Worm (Caenorhabditis elegans) whole organism, late embryonic: Measurements from ENCODE around the gene drr-2.

Experiments
- C08G9.2 ChIP-seq: sonication (generic microtip); optimal IDR thresholded peaks from 2 replicates; lab custom pipeline; 2016; ENCODE audit warnings: mild to moderate bottlenecking, missing genetic modification characterization, moderate library complexity, missing compliant biosample characterization
- C38D4.7 ChIP-seq: fragments of 200-800 bp; sonication (Bioruptor generic); optimal IDR thresholded peaks from 2 replicates; lab custom pipeline; 2018; ENCODE audit warnings: mild to moderate bottlenecking, missing genetic modification characterization, moderate library complexity, missing compliant biosample characterization
- F13H6.1 ChIP-seq: sonication (generic microtip); optimal IDR thresholded peaks from 2 replicates; lab custom pipeline; 2016; ENCODE audit warnings: missing genetic modification characterization, missing compliant biosample characterization
- K02D7.2 ChIP-seq: sonication (generic microtip); optimal IDR thresholded peaks from 2 replicates; lab custom pipeline; 2017; ENCODE audit warnings: mild to moderate bottlenecking, missing genetic modification characterization, missing compliant biosample characterization
- T23F11.4 ChIP-seq: fragments of 200-800 bp; sonication (Bioruptor generic); optimal IDR thresholded peaks from 2 replicates; lab custom pipeline; 2018; ENCODE audit warnings: mild to moderate bottlenecking, missing genetic modification characterization, missing compliant biosample characterization
- Y22D7AL.16 ChIP-seq: sonication (generic microtip); optimal IDR thresholded peaks from 2 replicates; lab custom pipeline; 2016; ENCODE audit warnings: missing genetic modification characterization, missing compliant biosample characterization
- ahr-1 ChIP-seq: sonication (generic microtip); optimal IDR thresholded peaks from 2 replicates; lab custom pipeline; 2016; ENCODE audit warnings: missing genetic modification characterization, missing compliant biosample characterization
- ama-1 ChIP-seq: fragments of 150-350 bp; optimal IDR thresholded peaks from 2 replicates; lab custom pipeline; 2014
- ceh-14 ChIP-seq: sonication (generic microtip); optimal IDR thresholded peaks from 2 replicates; lab custom pipeline; 2016; ENCODE audit warnings: missing genotype, missing genetic modification characterization, missing compliant biosample characterization
- ceh-18 ChIP-seq: sonication (generic microtip); optimal IDR thresholded peaks from 2 replicates; lab custom pipeline; 2016; ENCODE audit warnings: missing genetic modification characterization, missing compliant biosample characterization
- ceh-19 ChIP-seq: fragments of 200-800 bp; sonication (Bioruptor generic); optimal IDR thresholded peaks from 2 replicates; lab custom pipeline; 2018; ENCODE audit warnings: mild to moderate bottlenecking, missing genetic modification characterization, missing compliant biosample characterization
- ceh-2 ChIP-seq: sonication (generic microtip); optimal IDR thresholded peaks from 2 replicates; lab custom pipeline; 2016; ENCODE audit warnings: missing genotype, missing genetic modification characterization, missing compliant biosample characterization
- ceh-22 ChIP-seq: sonication (generic microtip); optimal IDR thresholded peaks from 2 replicates; lab custom pipeline; 2017; ENCODE audit warnings: missing biosample characterization, missing genetic modification characterization
- ceh-30 ChIP-seq: fragments of 150-350 bp; optimal IDR thresholded peaks from 2 replicates; lab custom pipeline; 2014; ENCODE audit warnings: missing biosample characterization, missing genetic modification characterization
- ceh-31 ChIP-seq: sonication (generic microtip); optimal IDR thresholded peaks from 2 replicates; lab custom pipeline; 2016; ENCODE audit warnings: missing genetic modification characterization, missing compliant biosample characterization
- ceh-34 ChIP-seq: sonication (generic microtip); optimal IDR thresholded peaks from 2 replicates; lab custom pipeline; 2016; ENCODE audit warnings: mild to moderate bottlenecking, missing genetic modification characterization, missing compliant biosample characterization
- ceh-48 ChIP-seq: sonication (generic microtip); optimal IDR thresholded peaks from 2 replicates; lab custom pipeline; 2016; ENCODE audit warnings: missing genetic modification characterization, inconsistent platforms, missing compliant biosample characterization
- ceh-6 ChIP-seq: fragments of 200-800 bp; sonication (Bioruptor generic); optimal IDR thresholded peaks from 2 replicates; lab custom pipeline; 2018; ENCODE audit warnings: mild to moderate bottlenecking, missing genetic modification characterization, missing compliant biosample characterization
- ceh-9 ChIP-seq: sonication (generic microtip); optimal IDR thresholded peaks from 2 replicates; lab custom pipeline; 2016; ENCODE audit warnings: mild to moderate bottlenecking, missing genetic modification characterization, inconsistent platforms, missing compliant biosample characterization
- che-1 ChIP-seq: sonication (generic microtip); optimal IDR thresholded peaks from 2 replicates; lab custom pipeline; 2016; ENCODE audit warnings: mild to moderate bottlenecking, missing genetic modification characterization, missing compliant biosample characterization
- dmd-4 ChIP-seq: sonication (generic microtip); optimal IDR thresholded peaks from 2 replicates; lab custom pipeline; 2016; ENCODE audit warnings: borderline replicate concordance, missing genetic modification characterization, missing compliant biosample characterization
- dve-1 ChIP-seq: sonication (generic microtip); optimal IDR thresholded peaks from 2 replicates; lab custom pipeline; 2017; ENCODE audit warnings: antibody characterized with exemption, mild to moderate bottlenecking, missing genetic modification characterization, missing compliant biosample characterization
- elt-2 ChIP-seq: sonication (generic microtip); optimal IDR thresholded peaks from 2 replicates; lab custom pipeline; 2016; ENCODE audit warnings: missing genetic modification reagents, missing genetic modification characterization, missing compliant biosample characterization
- elt-4 ChIP-seq: sonication (generic microtip); optimal IDR thresholded peaks from 2 replicates; lab custom pipeline; 2016; ENCODE audit warnings: missing genetic modification characterization, missing compliant biosample characterization
- ets-4 ChIP-seq: sonication (generic microtip); optimal IDR thresholded peaks from 2 replicates; lab custom pipeline; 2016; ENCODE audit warnings: missing genetic modification characterization, missing compliant biosample characterization
- eyg-1 ChIP-seq: sonication (generic microtip); optimal IDR thresholded peaks from 2 replicates; lab custom pipeline; 2016; ENCODE audit warnings: missing genotype, missing genetic modification characterization, missing compliant biosample characterization
- fax-1 ChIP-seq: sonication (generic microtip); optimal IDR thresholded peaks from 2 replicates; lab custom pipeline; 2016; ENCODE audit warnings: missing genotype, missing genetic modification characterization, missing compliant biosample characterization
- fkh-6 ChIP-seq: sonication (generic microtip); optimal IDR thresholded peaks from 2 replicates; lab custom pipeline; 2016; ENCODE audit warnings: missing genetic modification characterization, missing compliant biosample characterization
- gmeb-2 ChIP-seq: sonication (generic microtip); optimal IDR thresholded peaks from 2 replicates; lab custom pipeline; 2016; ENCODE audit warnings: missing genetic modification characterization, inconsistent platforms, missing compliant biosample characterization
- hlh-13 ChIP-seq: fragments of 200-800 bp; sonication (Bioruptor generic); optimal IDR thresholded peaks from 2 replicates; lab custom pipeline; 2018; ENCODE audit warnings: mild to moderate bottlenecking, missing genetic modification characterization, missing compliant biosample characterization
- hlh-6 ChIP-seq: sonication (generic microtip); optimal IDR thresholded peaks from 2 replicates; lab custom pipeline; 2016; ENCODE audit warnings: missing genotype, missing genetic modification characterization, missing compliant biosample characterization
- lim-6 ChIP-seq: sonication (generic microtip); optimal IDR thresholded peaks from 2 replicates; lab custom pipeline; 2016; ENCODE audit warnings: missing genetic modification characterization, missing compliant biosample characterization
- lin-11 ChIP-seq: fragments of 200-800 bp; sonication (Bioruptor generic); optimal IDR thresholded peaks from 2 replicates; lab custom pipeline; 2018; ENCODE audit warnings: mild to moderate bottlenecking, missing genetic modification characterization, missing compliant biosample characterization
- madf-2 ChIP-seq: sonication (generic microtip); optimal IDR thresholded peaks from 2 replicates; lab custom pipeline; 2017; ENCODE audit warnings: missing genetic modification characterization, missing compliant biosample characterization
- mec-3 ChIP-seq: sonication (generic microtip); optimal IDR thresholded peaks from 2 replicates; lab custom pipeline; 2016; ENCODE audit warnings: borderline replicate concordance, missing genetic modification characterization, missing compliant biosample characterization
- nfya-1 ChIP-seq: sonication (generic microtip); optimal IDR thresholded peaks from 2 replicates; lab custom pipeline; 2017; ENCODE audit warnings: missing genetic modification characterization, mild to moderate bottlenecking, missing compliant biosample characterization, antibody characterized with exemption, moderate library complexity
- nhr-11 ChIP-seq: fragments of 150-350 bp; optimal IDR thresholded peaks from 2 replicates; lab custom pipeline; 2014; ENCODE audit warnings: missing biosample characterization, missing genetic modification characterization
- nhr-232 ChIP-seq: sonication (generic microtip); optimal IDR thresholded peaks from 2 replicates; lab custom pipeline; 2016; ENCODE audit warnings: missing genetic modification characterization, missing compliant biosample characterization
- npax-4 ChIP-seq: sonication (generic microtip); optimal IDR thresholded peaks from 2 replicates; lab custom pipeline; 2016; ENCODE audit warnings: missing genetic modification characterization, missing compliant biosample characterization
- pag-3 ChIP-seq: sonication (generic microtip); optimal IDR thresholded peaks from 2 replicates; lab custom pipeline; 2016; ENCODE audit warnings: missing compliant biosample characterization, missing genetic modification characterization, borderline replicate concordance
- pax-1 ChIP-seq: fragments of 150-350 bp; optimal IDR thresholded peaks from 2 replicates; lab custom pipeline; 2014; ENCODE audit warnings: missing biosample characterization, missing genetic modification characterization
- pha-2 ChIP-seq: sonication (generic microtip); optimal IDR thresholded peaks from 2 replicates; lab custom pipeline; 2017; ENCODE audit warnings: mild to moderate bottlenecking, missing genetic modification characterization, missing compliant biosample characterization
- pha-4 ChIP-seq: fragments of 150-350 bp; optimal IDR thresholded peaks from 2 replicates; lab custom pipeline; 2018; ENCODE audit warnings: missing biosample characterization, missing genetic modification reagents, missing genetic modification characterization
- pqm-1 ChIP-seq: sonication (generic microtip); optimal IDR thresholded peaks from 2 replicates; lab custom pipeline; 2016; ENCODE audit warnings: missing genetic modification characterization, missing compliant biosample characterization
- pros-1 ChIP-seq: fragments of 150-350 bp; optimal IDR thresholded peaks from 2 replicates; lab custom pipeline; 2014; ENCODE audit warnings: missing biosample characterization, missing genetic modification reagents, missing genetic modification characterization
- rnt-1 ChIP-seq: sonication (generic microtip); optimal IDR thresholded peaks from 2 replicates; lab custom pipeline; 2016; ENCODE audit warnings: missing genetic modification characterization, missing compliant biosample characterization
- sox-2 ChIP-seq: fragments of 200-800 bp; sonication (Bioruptor generic); IDR thresholded peaks from 2 replicates; pipeline ENCODE4 v1.3.6; 2022; ENCODE audit warnings: missing genetic modification reagents, missing genetic modification characterization, missing compliant biosample characterization
- sox-4 ChIP-seq: sonication (generic microtip); optimal IDR thresholded peaks from 2 replicates; lab custom pipeline; 2017; ENCODE audit warnings: mild to moderate bottlenecking, missing genetic modification characterization, inconsistent platforms, missing compliant biosample characterization
- syd-9 ChIP-seq: sonication (generic microtip); optimal IDR thresholded peaks from 2 replicates; lab custom pipeline; 2016; ENCODE audit warnings: mild to moderate bottlenecking, missing genetic modification characterization, moderate library complexity, missing compliant biosample characterization
- tbx-7 ChIP-seq: sonication (generic microtip); optimal IDR thresholded peaks from 2 replicates; lab custom pipeline; 2016; ENCODE audit warnings: missing genotype, missing genetic modification characterization, missing compliant biosample characterization
- unc-3 ChIP-seq, 2 experiments: fragments of 200-800 bp in 1 of 2; sonication (Bioruptor generic) in 1 of 2; sonication (generic microtip) in 1 of 2; conservative IDR thresholded peaks in 1 of 2; optimal IDR thresholded peaks in 1 of 2; 2 replicates each; pipeline versions ENCODE4 v1.3.6 to Lab custom; 2016 to 2022; ENCODE audit warnings: missing compliant biosample characterization in 2 of 2, missing genetic modification characterization in 2 of 2, missing genetic modification reagents in 1 of 2
- unc-42 ChIP-seq: sonication (generic microtip); optimal IDR thresholded peaks from 2 replicates; lab custom pipeline; 2016; ENCODE audit warnings: missing genotype, missing genetic modification characterization, missing compliant biosample characterization
- unc-86 ChIP-seq: sonication (generic microtip); optimal IDR thresholded peaks from 2 replicates; lab custom pipeline; 2016; ENCODE audit warnings: missing genetic modification characterization, missing compliant biosample characterization

The drr-2 gene

DNA sequence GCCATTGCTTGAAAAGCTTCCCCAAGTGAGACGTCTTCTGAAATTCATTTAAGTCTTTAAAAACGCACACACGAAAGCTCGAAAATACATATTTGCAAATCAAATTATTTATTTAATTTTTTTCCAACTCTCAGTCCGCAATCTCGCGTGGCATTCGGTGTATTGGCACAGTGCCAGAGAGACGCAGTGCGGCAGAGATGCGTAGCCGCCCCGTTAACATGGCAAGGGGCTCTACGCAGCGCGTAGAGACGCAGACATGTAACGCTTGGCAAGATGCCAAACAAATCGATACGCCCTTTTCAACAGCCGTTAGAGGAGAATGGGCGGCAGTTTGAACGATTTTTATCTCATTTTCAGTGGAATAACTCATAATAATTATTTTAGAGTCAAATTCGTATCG lies at the start of gene drr-2, which contains the start of gene set-16:
Gene drr-2 (minus strand): TSS at position 37 of the 400 bp plus-strand sequence.
Gene set-16 (plus strand): TSS at position 383 of the 400 bp plus-strand sequence.
- TF ChIP-seq unc-42 (tag; lab: Kevin White, UChicago), result peak; percentile 99
- TF ChIP-seq rnt-1, result peak; percentile 84
- TF ChIP-seq ceh-31 (tag; lab: Kevin White, UChicago), result peak; percentile 90
- peak; percentile 97 for TF ChIP-seq nfya-1
- TF ChIP-seq che-1 (tag; lab: Kevin White, UChicago), result peak; percentile 20
- peak; percentile 87 for TF ChIP-seq ceh-34 (tag; lab: Kevin White, UChicago)
- TF ChIP-seq ceh-30 (tag; lab: Kevin White, UChicago), result peak; percentile 93
- no peak for TF ChIP-seq fax-1
- TF ChIP-seq ceh-14, result peak; percentile 90
- no peak for TF ChIP-seq pha-4 (tag; lab: Kevin White, UChicago)
- TF ChIP-seq ceh-48 (tag; lab: Kevin White, UChicago), result peak; percentile 97
- TF ChIP-seq sox-4 (tag; lab: Kevin White, UChicago), result no peak
- no peak for TF ChIP-seq npax-4 (tag; lab: Kevin White, UChicago)
- no peak for TF ChIP-seq hlh-13 (GFP tag; lab: Kevin White, UChicago)
- TF ChIP-seq dmd-4 (tag; lab: Kevin White, UChicago), result no peak
- no peak for TF ChIP-seq unc-3 (GFP tag; conservative IDR thresholded peaks at IDR 0.05; lab: Robert Waterston, UW)
- TF ChIP-seq unc-3 (tag; optimal IDR thresholded peaks at IDR 0.05; lab: Kevin White, UChicago), result peak; percentile 41
- TF ChIP-seq nhr-232 (tag; lab: Kevin White, UChicago), result no peak
- TF ChIP-seq elt-4 (tag; lab: Kevin White, UChicago), result no peak
- TF ChIP-seq pros-1 (tag; lab: Kevin White, UChicago), result peak; percentile 82
- no peak for TF ChIP-seq ceh-9 (tag; lab: Kevin White, UChicago)
- no peak for TF ChIP-seq fkh-6 (tag; lab: Kevin White, UChicago)
- peak; percentile 62 for TF ChIP-seq C08G9.2
- peak; percentile 91 for TF ChIP-seq pax-1 (tag; lab: Kevin White, UChicago)
- peak; percentile 60 for TF ChIP-seq pha-2 (tag; lab: Kevin White, UChicago)
- TF ChIP-seq ceh-6 (GFP tag; lab: Kevin White, UChicago), result peak; percentile 52
- TF ChIP-seq T23F11.4 (GFP tag; lab: Kevin White, UChicago), result peak; percentile 9
- TF ChIP-seq ama-1, result no peak
- no peak for TF ChIP-seq ceh-22
- peak; percentile 66 for TF ChIP-seq pqm-1 (tag; lab: Kevin White, UChicago)
- peak; percentile 21 for TF ChIP-seq ahr-1 (tag; lab: Kevin White, UChicago)
- no peak for TF ChIP-seq eyg-1 (tag; lab: Kevin White, UChicago)
- TF ChIP-seq K02D7.2 (tag; lab: Kevin White, UChicago), result no peak
- TF ChIP-seq sox-2 (GFP tag; lab: Robert Waterston, UW), result peak; percentile 29
- TF ChIP-seq lim-6 (tag; lab: Kevin White, UChicago), result no peak
- TF ChIP-seq mec-3 (tag; lab: Kevin White, UChicago), result no peak
- no peak for TF ChIP-seq nhr-11 (tag; lab: Kevin White, UChicago)
- TF ChIP-seq lin-11 (tag; lab: Kevin White, UChicago), result no peak
- no peak for TF ChIP-seq C38D4.7 (GFP tag; lab: Kevin White, UChicago)
- TF ChIP-seq unc-86, result peak; percentile 66
- peak; percentile 72 for TF ChIP-seq ets-4 (tag; lab: Kevin White, UChicago)
- peak; percentile 92 for TF ChIP-seq dve-1 (tag; lab: Kevin White, UChicago)
- TF ChIP-seq gmeb-2 (tag; lab: Kevin White, UChicago), result peak; percentile 21
- peak; percentile 73 for TF ChIP-seq syd-9
- TF ChIP-seq pag-3 (tag; lab: Kevin White, UChicago), result no peak
- TF ChIP-seq Y22D7AL.16, result no peak
- peak; percentile 23 for TF ChIP-seq ceh-19 (GFP tag; lab: Kevin White, UChicago)
- TF ChIP-seq ceh-18 (tag; lab: Kevin White, UChicago), result peak; percentile 91
- TF ChIP-seq hlh-6 (tag; lab: Kevin White, UChicago), result no peak
- peak; percentile 12 for TF ChIP-seq ceh-2
- peak; percentile 29 for TF ChIP-seq tbx-7 (tag; lab: Kevin White, UChicago)
- TF ChIP-seq madf-2 (tag; lab: Kevin White, UChicago), result peak; percentile 27
- TF ChIP-seq F13H6.1 (tag; lab: Kevin White, UChicago), result peak; percentile 40
- peak; percentile 82 for TF ChIP-seq elt-2
